Worm (Caenorhabditis elegans) whole organism, L3 larva: ENCODE results near the gene dpf-4.

ENCODE experiments used
- aly-2 ChIP-seq: fragments of 150-350 bp; optimal IDR thresholded peaks from 2 replicates; lab custom pipeline; 2014; ENCODE audit warnings: missing biosample characterization, missing genetic modification characterization
- ama-1 ChIP-seq: fragments of 150-350 bp; optimal IDR thresholded peaks from 2 replicates; lab custom pipeline; 2018
- egl-27 ChIP-seq: sonication (generic microtip); optimal IDR thresholded peaks from 4 replicates; lab custom pipeline; 2017; ENCODE audit warnings: missing biosample characterization, missing genetic modification reagents, missing genetic modification characterization
- elt-1 ChIP-seq: fragments of 150-350 bp; optimal IDR thresholded peaks from 2 replicates; lab custom pipeline; 2014; ENCODE audit warnings: missing biosample characterization, missing genetic modification characterization
- elt-3 ChIP-seq, 3 experiments: fragments of 150-350 bp in 1 of 3; sonication (generic microtip) in 2 of 3; optimal IDR thresholded peaks; 2 replicates in 2 of 3; 4 replicates in 1 of 3; lab custom pipeline; 2014 to 2017; ENCODE audit warnings: missing biosample characterization in 3 of 3, missing genetic modification characterization in 3 of 3
- fkh-10 ChIP-seq: sonication (generic microtip); optimal IDR thresholded peaks from 2 replicates; lab custom pipeline; 2017; ENCODE audit warnings: missing biosample characterization, missing genetic modification reagents, missing genetic modification characterization
- lin-15B ChIP-seq: fragments of 150-350 bp; optimal IDR thresholded peaks from 2 replicates; lab custom pipeline; 2014; ENCODE audit warnings: missing biosample characterization, missing genetic modification characterization
- lsy-12 ChIP-seq: sonication (generic microtip); optimal IDR thresholded peaks from 2 replicates; lab custom pipeline; 2016; ENCODE audit warnings: mild to moderate bottlenecking, missing genetic modification characterization, missing compliant biosample characterization
- nhr-237 ChIP-seq: fragments of 150-350 bp; optimal IDR thresholded peaks from 2 replicates; lab custom pipeline; 2014; ENCODE audit warnings: missing biosample characterization, missing genetic modification characterization
- pha-4 ChIP-seq: fragments of 150-350 bp; optimal IDR thresholded peaks from 2 replicates; lab custom pipeline; 2014; ENCODE audit warnings: missing biosample characterization, missing genetic modification reagents, missing genetic modification characterization
- unc-39 ChIP-seq: sonication (generic microtip); optimal IDR thresholded peaks from 4 replicates; lab custom pipeline; 2017; ENCODE audit warnings: missing biosample characterization, missing genetic modification characterization
- zag-1 ChIP-seq: fragments of 150-350 bp; optimal IDR thresholded peaks from 2 replicates; lab custom pipeline; 2014; ENCODE audit warnings: missing biosample characterization, missing genetic modification characterization

DNA sequence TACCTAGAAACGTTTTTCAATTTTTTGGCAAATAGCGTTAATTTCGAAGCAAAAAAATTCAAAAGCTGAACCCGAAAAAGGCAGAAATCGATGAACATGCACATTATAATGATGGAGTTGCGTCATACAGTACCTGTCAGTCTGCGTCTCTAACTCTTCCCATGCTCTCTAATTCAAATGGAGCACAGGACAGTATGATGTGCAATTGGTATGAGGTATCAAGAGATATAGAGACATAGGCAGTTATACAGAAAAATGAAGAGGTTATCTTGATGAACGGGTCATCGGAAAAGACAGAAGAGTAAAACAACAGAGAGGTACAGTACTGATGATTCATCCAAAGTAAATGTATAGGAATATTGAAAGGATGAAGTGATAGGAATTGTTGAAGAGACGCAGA lies 41.6 kb downstream of the dpf-4 start:
- TF ChIP-seq zag-1 (tag; lab: Kevin White, UChicago) (no peak), aly-2 (tag; lab: Kevin White, UChicago) (no peak), nhr-237 (tag; lab: Kevin White, UChicago) (no peak), unc-39 (tag; lab: Kevin White, UChicago) (no peak), ama-1 (no peak), fkh-10 (GFP tag; lab: Kevin White, UChicago) (no peak), elt-3 (tag; optimal IDR thresholded peaks at IDR 0.05; lab: Kevin White, UChicago) (no peak), elt-1 (no peak), pha-4 (peak; percentile 50), lin-15B (no peak), egl-27 (tag; lab: Kevin White, UChicago) (no peak), lsy-12 (tag; lab: Kevin White, UChicago) (no peak)
